Worm (Caenorhabditis elegans) whole organism, early embryonic: ENCODE results near the gene F40F8.4.

Source experiments
- B0310.2 ChIP-seq: sonication (generic microtip); optimal IDR thresholded peaks from 2 replicates; lab custom pipeline; 2016; ENCODE audit warnings: mild to moderate bottlenecking, missing genetic modification characterization, missing compliant biosample characterization
- F13C5.2 ChIP-seq: sonication (generic microtip); optimal IDR thresholded peaks from 2 replicates; lab custom pipeline; 2017; ENCODE audit warnings: mild to moderate bottlenecking, missing genetic modification characterization, inconsistent platforms, missing compliant biosample characterization
- aly-1 ChIP-seq: sonication (generic microtip); optimal IDR thresholded peaks from 2 replicates; lab custom pipeline; 2016; ENCODE audit warnings: missing genetic modification characterization, missing compliant biosample characterization
- ama-1 ChIP-seq: fragments of 150-350 bp; optimal IDR thresholded peaks from 2 replicates; lab custom pipeline; 2014
- ceh-13 ChIP-seq: fragments of 200-800 bp; sonication (Bioruptor generic); optimal IDR thresholded peaks from 2 replicates; lab custom pipeline; 2018; ENCODE audit warnings: mild to moderate bottlenecking, missing genetic modification characterization, missing compliant biosample characterization
- ceh-36 ChIP-seq: sonication (generic microtip); optimal IDR thresholded peaks from 2 replicates; lab custom pipeline; 2016; ENCODE audit warnings: missing genetic modification characterization, inconsistent platforms, missing compliant biosample characterization
- ets-7 ChIP-seq: sonication (generic microtip); optimal IDR thresholded peaks from 2 replicates; lab custom pipeline; 2016; ENCODE audit warnings: missing genotype, missing genetic modification characterization, missing compliant biosample characterization
- flt-1 ChIP-seq: fragments of 200-800 bp; sonication (Bioruptor generic); IDR thresholded peaks from 2 replicates; pipeline ENCODE4 v1.3.6; 2022; ENCODE audit warnings: missing genetic modification characterization, missing compliant biosample characterization
- hmbx-1 ChIP-seq: sonication (generic microtip); optimal IDR thresholded peaks from 2 replicates; lab custom pipeline; 2016; ENCODE audit warnings: mild to moderate bottlenecking, missing genetic modification characterization, missing compliant biosample characterization
- hmg-4 ChIP-seq: fragments of 200-800 bp; sonication (Bioruptor generic); optimal IDR thresholded peaks from 2 replicates; lab custom pipeline; 2018; ENCODE audit warnings: mild to moderate bottlenecking, missing genetic modification characterization, missing compliant biosample characterization
- hnd-1 ChIP-seq: sonication (generic microtip); optimal IDR thresholded peaks from 2 replicates; lab custom pipeline; 2016; ENCODE audit warnings: missing genetic modification characterization, missing compliant biosample characterization
- pes-1 ChIP-seq: fragments of 200-800 bp; sonication (Bioruptor generic); IDR thresholded peaks from 2 replicates; pipeline ENCODE4 v1.3.6; 2022; ENCODE audit warnings: missing genetic modification reagents, missing genetic modification characterization, missing compliant biosample characterization
- scrt-1 ChIP-seq: fragments of 200-800 bp; sonication (Bioruptor generic); IDR thresholded peaks from 2 replicates; pipeline ENCODE4 v1.3.6; 2022; ENCODE audit warnings: missing genetic modification characterization, missing compliant biosample characterization
- sea-1 ChIP-seq: fragments of 200-800 bp; sonication (Bioruptor generic); conservative IDR thresholded peaks from 2 replicates; pipeline ENCODE4 v1.3.6; 2022; ENCODE audit warnings: missing genetic modification characterization, missing compliant biosample characterization
- tbx-11 ChIP-seq: fragments of 200-800 bp; sonication (Bioruptor generic); IDR thresholded peaks from 2 replicates; pipeline ENCODE4 v1.3.6; 2022; ENCODE audit warnings: missing genetic modification characterization, missing compliant biosample characterization
- tbx-37 ChIP-seq: fragments of 200-800 bp; sonication (Bioruptor generic); conservative IDR thresholded peaks from 2 replicates; pipeline ENCODE4 v1.3.6; 2022; ENCODE audit warnings: missing genetic modification reagents, missing genetic modification characterization, missing compliant biosample characterization
- tra-4 ChIP-seq: sonication (generic microtip); optimal IDR thresholded peaks from 2 replicates; lab custom pipeline; 2017; ENCODE audit warnings: missing genetic modification characterization, missing compliant biosample characterization

The F40F8.4 gene

ce11 chrII:11094431-11094830 is 45.6 kb downstream of the F40F8.4 start:
- TF ChIP-seq tbx-37 (GFP tag; lab: Robert Waterston, UW) (no peak), scrt-1 (GFP tag; lab: Robert Waterston, UW) (no peak), ceh-13 (GFP tag; lab: Kevin White, UChicago) (no peak), F13C5.2 (no peak), tra-4 (tag; lab: Kevin White, UChicago) (no peak), pes-1 (GFP tag; lab: Robert Waterston, UW) (no peak), hnd-1 (tag; lab: Kevin White, UChicago) (no peak), ceh-36 (no peak), flt-1 (GFP tag; lab: Robert Waterston, UW) (no peak)

DNA sequence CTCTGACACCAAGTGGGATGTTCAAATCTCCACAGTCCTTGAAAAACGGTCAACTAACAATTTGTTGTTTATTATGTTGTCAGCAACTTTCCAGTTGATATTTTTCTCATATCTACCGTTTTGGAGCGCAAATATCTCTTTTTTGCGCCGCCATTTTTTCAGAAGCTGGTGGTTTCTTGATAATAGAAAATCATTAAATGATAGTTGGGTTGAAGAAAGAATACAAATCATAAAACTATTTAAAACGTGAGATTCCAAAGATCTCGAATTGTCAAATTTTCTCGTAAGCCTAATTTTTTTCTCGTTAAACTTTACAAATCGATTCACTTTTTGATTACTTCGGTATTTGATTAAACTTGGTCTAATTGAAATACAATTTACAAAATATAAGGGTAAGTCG is 47.6 kb downstream of the F40F8.4 start, which contains the start of gene rpl-42:
rpl-42 (plus strand) TSS at position 301 of the 400 bp plus-strand sequence.
- TF ChIP-seq tra-4 (tag; lab: Kevin White, UChicago) = no peak
- no peak for TF ChIP-seq hmg-4 (GFP tag; lab: Kevin White, UChicago)
- TF ChIP-seq ama-1 (lab: Kevin White, UChicago) = no peak
- no peak for TF ChIP-seq tbx-37 (GFP tag; lab: Robert Waterston, UW)
- TF ChIP-seq aly-1 = no peak
- no peak for TF ChIP-seq B0310.2 (tag; lab: Kevin White, UChicago)
- TF ChIP-seq tbx-11 (GFP tag; lab: Robert Waterston, UW) = no peak
- no peak for TF ChIP-seq hnd-1 (tag; lab: Kevin White, UChicago)
- no peak for TF ChIP-seq ceh-36
- TF ChIP-seq F13C5.2 = no peak
- no peak for TF ChIP-seq sea-1 (GFP tag; lab: Robert Waterston, UW)
- no peak for TF ChIP-seq ceh-13 (GFP tag; lab: Kevin White, UChicago)
- TF ChIP-seq ets-7 (tag; lab: Kevin White, UChicago) = no peak
- no peak for TF ChIP-seq pes-1 (GFP tag; lab: Robert Waterston, UW)
- no peak for TF ChIP-seq scrt-1 (GFP tag; lab: Robert Waterston, UW)
- TF ChIP-seq flt-1 (GFP tag; lab: Robert Waterston, UW) = no peak
- TF ChIP-seq hmbx-1 (tag; lab: Kevin White, UChicago) = no peak

DNA sequence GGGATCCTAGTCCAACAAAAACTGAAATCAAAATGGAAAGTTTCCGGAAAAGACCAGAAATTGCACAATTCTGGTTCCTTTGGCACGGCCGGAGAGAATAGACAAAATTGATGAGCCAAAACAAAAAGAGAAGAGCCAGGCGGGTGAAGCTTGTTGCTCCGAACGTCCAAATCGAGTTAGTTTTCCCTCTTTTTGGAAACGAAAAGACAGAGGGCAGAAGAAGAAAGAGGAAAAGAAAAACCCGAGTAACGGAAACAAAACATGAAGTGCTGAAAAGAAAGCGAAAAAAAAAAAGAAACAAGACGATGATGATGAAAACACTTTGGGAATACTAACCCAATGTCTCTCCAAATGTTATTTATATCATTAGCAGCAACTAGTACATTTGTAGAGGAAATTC is 48.5 kb downstream of the F40F8.4 start:
- TF ChIP-seq scrt-1 (GFP tag; lab: Robert Waterston, UW) (no peak), ets-7 (tag; lab: Kevin White, UChicago) (no peak), tra-4 (tag; lab: Kevin White, UChicago) (no peak), F13C5.2 (no peak), pes-1 (GFP tag; lab: Robert Waterston, UW) (no peak), hnd-1 (tag; lab: Kevin White, UChicago) (no peak), tbx-37 (GFP tag; lab: Robert Waterston, UW) (no peak), flt-1 (GFP tag; lab: Robert Waterston, UW) (no peak), hmg-4 (GFP tag; lab: Kevin White, UChicago) (no peak), tbx-11 (GFP tag; lab: Robert Waterston, UW) (no peak), hmbx-1 (tag; lab: Kevin White, UChicago) (no peak)
